Fruit fly (Drosophila melanogaster): ENCODE results near the gene Doc3.

Doc3 gene

dm6 chr3L:8956669-8957068, 48.3 kb upstream of the Doc3 start, which contains the start of gene mRpL12 (continued):
- peak; percentile 26 for TF ChIP-seq gfzf (GFP tag; optimal IDR thresholded peaks at IDR 0.05)
- peak; percentile 6 for TF ChIP-seq Ets97D (GFP tag; optimal IDR thresholded peaks at IDR 0.05)
- TF ChIP-seq nmo (GFP tag; optimal IDR thresholded peaks at IDR 0.05), result peak; percentile 2
- peak; percentile 54 for TF ChIP-seq CG1603 (tag; optimal IDR thresholded peaks at IDR 0.05)
- peak; percentile 23; the same call in 1 of the 2 replicates for TF ChIP-seq Bgb (GFP tag; IDR thresholded peaks at IDR 0.05; ENCODE audit: partially characterized antibody)
- no peak for TF ChIP-seq pros (GFP tag; optimal IDR thresholded peaks at IDR 0.05)
- TF ChIP-seq CG18476 (GFP tag; optimal IDR thresholded peaks at IDR 0.05), result no peak
- no peak for TF ChIP-seq CG15269 (tag; optimal IDR thresholded peaks at IDR 0.05)
- TF ChIP-seq CG13894 (tag; optimal IDR thresholded peaks at IDR 0.05), result no peak
- no peak for TF ChIP-seq gce (GFP tag; IDR thresholded peaks at IDR 0.05)
- no peak for TF ChIP-seq CG18011 (GFP tag; optimal IDR thresholded peaks at IDR 0.05)
- TF ChIP-seq pzg (GFP tag; optimal IDR thresholded peaks at IDR 0.05), result peak; percentile 66
- peak; percentile 52 for TF ChIP-seq CG3995 (GFP tag; optimal IDR thresholded peaks at IDR 0.05)
- peak; percentile 7 for TF ChIP-seq CG12659 (GFP tag; optimal IDR thresholded peaks at IDR 0.05)
- TF ChIP-seq Adf1 (GFP tag; IDR thresholded peaks at IDR 0.05), result no peak
- TF ChIP-seq CHES-1-like (GFP tag; optimal IDR thresholded peaks at IDR 0.05), result no peak
- TF ChIP-seq crp (GFP tag; optimal IDR thresholded peaks at IDR 0.05), result peak; percentile 7 to 83
- peak; percentile 92 for TF ChIP-seq CG2116 (GFP tag; optimal IDR thresholded peaks at IDR 0.05)
- TF ChIP-seq CG14710 (tag; optimal IDR thresholded peaks at IDR 0.05), result peak; percentile 15
- no peak for TF ChIP-seq CG6813 (GFP tag; optimal IDR thresholded peaks at IDR 0.05)
- TF ChIP-seq YL-1 (GFP tag; optimal IDR thresholded peaks at IDR 0.05), result peak; percentile 48
- TF ChIP-seq CG14050 (GFP tag; IDR thresholded peaks at IDR 0.05), result no peak
- TF ChIP-seq twi (tag; optimal IDR thresholded peaks at IDR 0.05), result peak; percentile 14
- no peak for TF ChIP-seq yki (optimal IDR thresholded peaks at IDR 0.05)
- no peak for TF ChIP-seq Sox100B (GFP tag; optimal IDR thresholded peaks at IDR 0.05)
- peak; percentile 90 for TF ChIP-seq bigmax (GFP tag; optimal IDR thresholded peaks at IDR 0.05)
- peak in 1 of 2 experiments; percentile 98 for TF ChIP-seq Pdp1 (GFP tag; optimal IDR thresholded peaks at IDR 0.05)
- TF ChIP-seq CG9215 (GFP tag; IDR thresholded peaks at IDR 0.05), result peak; percentile 99
- TF ChIP-seq CG7271 (tag; optimal IDR thresholded peaks at IDR 0.05), result no peak
- TF ChIP-seq zen2 (GFP tag; IDR thresholded peaks at IDR 0.05; ENCODE audit: partially characterized antibody), result peak; percentile 55; the same call in 1 of the 3 replicates
- peak; percentile 87 for TF ChIP-seq MESR4 (GFP tag; optimal IDR thresholded peaks at IDR 0.05)
- peak; percentile 52 for TF ChIP-seq Dp (GFP tag; optimal IDR thresholded peaks at IDR 0.05)
- peak; percentile 83 for TF ChIP-seq Dref (GFP tag; IDR thresholded peaks at IDR 0.05)
- TF ChIP-seq chm (GFP tag; IDR thresholded peaks at IDR 0.05), result no peak
- peak; percentile 48; the same call in 1 of the 2 replicates for TF ChIP-seq sna (GFP tag; IDR thresholded peaks at IDR 0.05; ENCODE audit: partially characterized antibody)
- TF ChIP-seq CG4328 (GFP tag; optimal IDR thresholded peaks at IDR 0.05), result no peak
- TF ChIP-seq E2f2 (GFP tag; IDR thresholded peaks at IDR 0.05), result peak; percentile 52
- peak; percentile 66 for TF ChIP-seq bbx (GFP tag; IDR thresholded peaks at IDR 0.05; ENCODE audit: partially characterized antibody)
- peak; percentile 50; the same call in 2 of the 3 replicates for TF ChIP-seq HLH4C (GFP tag; IDR thresholded peaks at IDR 0.05; ENCODE audit: partially characterized antibody)
- TF ChIP-seq BEAF-32 (GFP tag; optimal IDR thresholded peaks at IDR 0.05), result peak; percentile 30
- peak; percentile 23 for TF ChIP-seq CG2120 (GFP tag; optimal IDR thresholded peaks at IDR 0.05)
- peak; percentile 19 for TF ChIP-seq CoRest (tag; optimal IDR thresholded peaks at IDR 0.05)
- no peak for TF ChIP-seq klu (GFP tag; IDR thresholded peaks at IDR 0.05)
- TF ChIP-seq CG4424 (GFP tag; optimal IDR thresholded peaks at IDR 0.05), result peak; percentile 25
- TF ChIP-seq btn (GFP tag; optimal IDR thresholded peaks at IDR 0.05), result no peak
- peak; percentile 77 for TF ChIP-seq MBD-R2 (GFP tag; IDR thresholded peaks at IDR 0.05)
- peak; percentile 44 for TF ChIP-seq CG15514 (GFP tag; optimal IDR thresholded peaks at IDR 0.05)
- TF ChIP-seq CG11723 (GFP tag; optimal IDR thresholded peaks at IDR 0.05), result no peak
- TF ChIP-seq CG10267 (tag; optimal IDR thresholded peaks at IDR 0.05), result peak; percentile 21

All from whole organism, embryonic.